Worm (Caenorhabditis elegans): Measurements from ENCODE around the gene ncx-7.

The ncx-7 gene

DNA sequence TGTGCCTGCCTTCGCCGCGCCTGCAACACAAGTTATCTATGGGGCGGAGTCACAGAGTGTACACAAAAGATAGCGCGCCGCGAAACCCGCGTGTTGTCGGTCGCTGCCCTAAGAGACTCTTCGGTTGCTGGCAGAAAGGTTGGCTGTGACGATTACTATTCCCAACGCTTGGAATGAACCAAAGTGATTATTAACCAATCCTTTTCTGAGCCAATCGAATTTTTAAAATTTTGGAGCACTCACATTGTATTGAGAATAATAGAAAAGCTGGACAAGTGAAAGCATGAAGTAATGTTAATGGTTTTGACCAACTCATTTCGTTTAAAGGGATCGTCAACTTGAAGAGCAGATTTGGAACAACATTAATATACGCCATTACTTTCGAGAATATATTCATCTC lies 2.8 kb downstream of the ncx-7 start (continued):
- TF ChIP-seq tbx-2 (tag; optimal IDR thresholded peaks at IDR 0.05) (peak; percentile 60), sox-4 (tag; optimal IDR thresholded peaks at IDR 0.05) (no peak), mab-9 (GFP tag; IDR thresholded peaks at IDR 0.05) (no peak), dpl-1 (GFP tag; optimal IDR thresholded peaks at IDR 0.05) (peak; percentile 7 to 46 (median 25)), aly-2 (tag; optimal IDR thresholded peaks at IDR 0.05) (peak; percentile 77), sptf-1 (tag; optimal IDR thresholded peaks at IDR 0.05) (no peak), hlh-4 (tag; optimal IDR thresholded peaks at IDR 0.05) (no peak), fkh-4 (tag; optimal IDR thresholded peaks at IDR 0.05; ENCODE audit: borderline replicate concordance) (no peak), pqm-1 (tag; optimal IDR thresholded peaks at IDR 0.05) (no peak), nhr-237 (tag; optimal IDR thresholded peaks at IDR 0.05) (no peak), rnt-1 (tag; optimal IDR thresholded peaks at IDR 0.05) (peak; percentile 90), grh-1 (GFP tag; IDR thresholded peaks at IDR 0.05) (peak; percentile 62), nhr-47 (tag; optimal IDR thresholded peaks at IDR 0.05) (peak; percentile 84), nhr-11 (tag; optimal IDR thresholded peaks at IDR 0.05) (no peak), nhr-84 (tag; optimal IDR thresholded peaks at IDR 0.05) (no peak), unc-62 (GFP tag; optimal IDR thresholded peaks at IDR 0.05) (no peak), egl-13 (tag; optimal IDR thresholded peaks at IDR 0.05) (peak; percentile 20), lir-3 (tag; optimal IDR thresholded peaks at IDR 0.05; ENCODE audit: poor library complexity) (peak; percentile 31), zag-1 (tag; optimal IDR thresholded peaks at IDR 0.05) (no peak), nhr-20 (tag; optimal IDR thresholded peaks at IDR 0.05) (peak; percentile 80), nhr-19 (GFP tag; conservative IDR thresholded peaks at IDR 0.05) (peak; percentile 88), blmp-1 (tag; optimal IDR thresholded peaks at IDR 0.05) (no peak), alr-1 (tag; optimal IDR thresholded peaks at IDR 0.05; ENCODE audit: borderline replicate concordance) (no peak), skn-1 (tag; optimal IDR thresholded peaks at IDR 0.05) (no peak), elt-2 (tag; optimal IDR thresholded peaks at IDR 0.05) (peak; percentile 91), swsn-7 (tag; optimal IDR thresholded peaks at IDR 0.05) (peak; percentile 78), unc-30 (tag; optimal IDR thresholded peaks at IDR 0.05) (no peak), sup-37 (GFP tag; optimal IDR thresholded peaks at IDR 0.05) (peak; percentile 55), ceh-90 (tag; optimal IDR thresholded peaks at IDR 0.05) (peak; percentile 20), xbp-1 (tag; optimal IDR thresholded peaks at IDR 0.05) (peak; percentile 58), lin-15B (tag; optimal IDR thresholded peaks at IDR 0.05) (peak; percentile 35), efl-1 (optimal IDR thresholded peaks at IDR 0.05) (peak; percentile 35 to 59), efl-1 (GFP tag; optimal IDR thresholded peaks at IDR 0.05 in 1 of 2) (peak; percentile 37 to 97), nhr-77 (tag; optimal IDR thresholded peaks at IDR 0.05) (peak; percentile 40), isw-1 (GFP tag; IDR thresholded peaks at IDR 0.05) (no peak), vab-15 (tag; optimal IDR thresholded peaks at IDR 0.05) (no peak), unc-86 (tag; optimal IDR thresholded peaks at IDR 0.05) (peak; percentile 32), C04F5.9 (tag; optimal IDR thresholded peaks at IDR 0.05) (peak; percentile 43), irx-1 (tag; optimal IDR thresholded peaks at IDR 0.05) (peak; percentile 71), pag-3 (tag; optimal IDR thresholded peaks at IDR 0.05; ENCODE audit: borderline replicate concordance, insufficient read depth) (no peak), F16B12.6 (tag; optimal IDR thresholded peaks at IDR 0.05) (peak; percentile 18), fos-1 (tag; optimal IDR thresholded peaks at IDR 0.05) (peak; percentile 44)

DNA sequence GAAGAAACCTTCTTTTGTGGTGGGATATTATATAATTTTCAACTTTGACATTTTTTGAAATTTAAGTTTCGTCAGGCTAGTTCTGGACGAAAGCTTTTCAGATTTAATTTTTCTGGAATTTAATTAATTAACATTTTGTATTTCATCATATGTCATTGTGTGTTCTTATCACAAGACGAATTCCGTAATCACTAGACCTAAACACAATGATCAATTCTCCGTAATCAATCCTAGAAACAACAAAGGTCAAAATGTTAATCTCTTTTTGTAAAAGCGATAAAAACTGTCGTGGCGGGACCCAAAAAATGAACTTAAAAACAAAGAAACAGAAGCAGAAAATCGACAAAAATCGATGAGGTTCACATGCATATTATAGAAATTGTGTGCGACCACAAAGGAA lies 5.4 kb downstream of the ncx-7 start:
- TF ChIP-seq nhr-71 (tag; optimal IDR thresholded peaks at IDR 0.05) = peak; percentile 29
- no peak for TF ChIP-seq ets-5 (GFP tag; IDR thresholded peaks at IDR 0.05)
- TF ChIP-seq elt-2 (tag; optimal IDR thresholded peaks at IDR 0.05) = peak; percentile 50
